Worm (Caenorhabditis elegans): ENCODE results near the gene mip-1.
"Not testable (repeated sequence)": the region's sequence is repeated elsewhere in the genome, so short reads cannot be mapped to it uniquely, and the experiment has no call there.

mip-1 gene

DNA sequence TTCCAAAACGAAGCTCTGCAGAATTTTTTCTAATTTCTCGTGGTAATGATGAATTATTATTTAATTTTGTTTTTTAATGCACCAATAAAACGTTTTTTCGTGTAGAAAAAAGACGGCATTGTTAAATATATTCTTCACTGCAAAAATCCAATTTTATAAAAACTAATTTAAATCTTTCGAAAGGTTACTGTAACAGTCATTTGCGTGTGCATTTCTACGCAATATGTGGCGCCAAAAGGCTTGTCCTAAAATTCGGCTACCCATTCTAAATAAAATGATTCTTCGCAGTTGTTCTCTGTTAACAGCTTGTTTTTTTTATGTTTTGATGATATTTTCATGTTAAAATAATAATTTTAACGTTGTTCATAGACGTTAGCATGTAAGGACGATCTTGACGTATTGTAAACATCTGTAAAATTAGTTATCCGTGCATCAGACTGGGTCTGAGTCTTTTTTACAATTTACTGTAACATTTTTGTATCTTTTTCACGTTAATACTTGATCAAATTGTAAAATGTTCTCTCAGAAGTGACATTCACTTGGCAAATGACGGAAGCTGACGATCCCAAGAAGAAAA lies at the start of gene mip-1:
Gene mip-1, plus strand, starts transcription at position 527 of the 577 bp plus-strand sequence.
- no peak for TF ChIP-seq unc-62 (GFP tag; optimal IDR thresholded peaks at IDR 0.05)

DNA sequence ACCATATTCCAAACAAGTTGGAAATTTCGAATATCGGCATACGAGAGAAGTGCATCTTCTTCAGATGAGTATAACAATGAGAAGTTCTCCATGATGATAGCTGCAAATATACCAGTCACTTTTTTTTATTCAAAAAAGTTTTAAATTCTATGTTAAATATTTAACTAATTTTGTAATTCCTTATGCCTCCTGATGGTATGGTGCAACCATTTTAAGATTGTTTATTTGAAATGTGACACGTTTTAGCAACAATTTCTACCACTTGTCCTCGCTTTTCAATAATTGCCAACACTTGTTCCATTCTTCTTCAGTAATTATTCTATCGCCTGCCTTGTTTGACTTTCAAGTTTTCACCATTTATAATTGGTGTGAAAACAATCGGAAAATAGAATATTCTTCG lies 47.0 kb upstream of the mip-1 start, which contains the start of gene F17C8.6:
Gene F17C8.6, minus strand, starts transcription at position 101 of the 400 bp plus-strand sequence.
- no peak for TF ChIP-seq unc-62 (GFP tag; optimal IDR thresholded peaks at IDR 0.05)

DNA sequence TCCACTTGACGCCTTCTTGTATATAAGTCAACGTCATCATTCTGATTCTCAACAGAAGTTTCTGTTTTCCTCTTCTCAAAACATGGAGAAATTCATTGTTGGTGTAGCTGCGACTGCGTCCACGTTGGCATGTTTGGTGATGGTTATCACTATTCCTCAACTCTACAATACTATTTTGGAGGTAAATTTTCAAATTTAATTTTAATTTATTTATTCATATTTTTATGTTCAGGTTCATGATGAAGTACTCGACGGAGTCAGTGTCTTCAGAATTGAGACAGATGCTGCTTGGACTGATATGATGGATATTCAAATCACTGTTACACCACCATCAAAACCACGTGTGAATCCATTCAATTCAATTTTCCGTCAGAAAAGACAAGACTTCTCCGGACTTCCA lies 44.8 kb upstream of the mip-1 start, which contains the start of gene col-89:
Gene col-89, plus strand, starts transcription at position 19 of the 400 bp plus-strand sequence.
- no peak for TF ChIP-seq unc-62 (GFP tag; optimal IDR thresholded peaks at IDR 0.05)

DNA sequence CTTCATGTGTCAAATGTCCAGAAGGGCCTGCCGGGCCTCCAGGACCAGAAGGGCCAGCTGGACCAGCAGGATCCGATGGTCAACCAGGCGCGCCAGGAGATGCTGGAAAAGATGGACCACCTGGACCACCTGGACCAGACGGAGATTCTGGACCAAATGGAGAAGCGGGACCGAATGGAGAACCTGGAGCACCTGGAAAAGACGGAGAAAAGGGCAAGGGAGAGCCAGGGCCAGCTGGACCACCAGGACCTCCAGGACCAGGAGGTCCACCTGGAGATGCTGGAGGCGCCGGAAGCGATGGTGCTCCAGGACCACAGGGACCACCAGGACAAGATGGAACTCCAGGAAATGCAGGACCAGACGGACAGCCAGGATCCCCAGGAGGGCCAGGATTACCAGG lies 44.2 kb upstream of the mip-1 start:
- no peak for TF ChIP-seq unc-62 (GFP tag; optimal IDR thresholded peaks at IDR 0.05)

DNA sequence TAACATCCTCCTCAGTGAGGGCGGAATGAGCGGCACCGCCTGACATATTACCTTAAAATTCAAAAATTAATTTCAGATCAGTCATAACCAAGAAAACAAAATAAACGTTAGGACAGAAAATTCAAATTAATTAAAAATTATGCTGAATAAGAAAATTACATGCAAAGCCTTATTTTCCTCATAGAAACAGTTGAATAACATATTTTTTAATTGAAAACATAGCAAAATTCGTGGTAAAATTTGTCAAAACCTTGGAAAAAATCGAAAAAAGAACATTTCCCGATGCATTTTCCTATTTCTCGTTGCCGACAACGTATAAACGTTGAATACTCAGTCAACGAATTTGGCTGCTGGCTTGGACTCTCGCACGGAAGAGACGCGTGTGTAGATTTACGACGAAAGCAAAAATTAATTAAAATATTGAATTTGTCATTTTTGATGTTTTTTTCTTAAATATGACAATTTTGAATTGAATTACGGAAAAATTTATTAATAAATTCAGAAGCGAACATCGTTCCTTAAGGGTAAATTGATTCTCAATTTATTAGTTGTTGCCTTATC lies 38.8 kb upstream of the mip-1 start, which contains the start of the genes rps-0 and rbg-3:
Gene rps-0, minus strand, starts transcription at position 51 of the 561 bp plus-strand sequence.
Gene rbg-3, plus strand, starts transcription at position 424 of the 561 bp plus-strand sequence.
- TF ChIP-seq unc-62 (GFP tag; optimal IDR thresholded peaks at IDR 0.05) = no peak

DNA sequence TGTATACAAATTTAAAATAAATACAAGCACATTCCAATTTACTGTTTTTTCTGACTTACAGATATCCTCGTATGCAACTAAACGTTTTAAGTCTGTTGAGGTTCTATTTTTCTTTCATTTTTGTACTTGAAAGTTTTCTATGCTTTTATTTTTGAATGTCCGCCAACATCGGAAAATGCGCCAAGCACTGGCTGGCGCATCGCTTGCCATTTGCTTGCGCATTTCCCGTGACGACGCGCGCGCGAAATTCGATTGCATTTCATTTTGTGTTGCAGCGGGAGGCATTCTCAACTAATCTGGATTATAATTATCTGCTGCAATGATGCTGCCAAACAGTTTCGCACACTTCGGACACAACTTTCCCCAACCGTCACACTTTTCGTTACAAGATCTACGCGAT lies 35.9 kb upstream of the mip-1 start, which contains the start of gene fbxl-2:
Gene fbxl-2, plus strand, starts transcription at position 278 of the 400 bp plus-strand sequence.
- no peak for TF ChIP-seq unc-62 (GFP tag; optimal IDR thresholded peaks at IDR 0.05)

DNA sequence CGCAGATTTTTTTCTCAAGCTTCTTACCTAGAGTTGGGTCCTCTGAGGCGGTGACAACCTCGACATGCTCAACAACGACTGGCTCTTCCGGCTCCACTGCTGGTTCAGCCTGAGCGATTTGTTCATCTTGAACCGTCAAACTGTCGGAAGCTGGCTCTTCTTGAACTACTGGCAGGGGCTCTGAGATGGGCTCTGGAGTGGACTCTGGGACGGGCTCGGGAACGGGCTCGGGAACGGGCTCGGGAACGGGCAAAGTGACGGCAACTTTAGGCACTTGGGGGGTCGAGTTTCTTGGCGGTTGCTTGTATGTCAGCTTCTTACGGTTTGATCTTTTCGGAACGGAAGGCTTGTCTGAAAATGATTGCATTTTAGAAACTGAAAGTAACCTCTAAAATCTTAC lies 30.0 kb upstream of the mip-1 start:
- no peak for TF ChIP-seq unc-62 (GFP tag; optimal IDR thresholded peaks at IDR 0.05)

DNA sequence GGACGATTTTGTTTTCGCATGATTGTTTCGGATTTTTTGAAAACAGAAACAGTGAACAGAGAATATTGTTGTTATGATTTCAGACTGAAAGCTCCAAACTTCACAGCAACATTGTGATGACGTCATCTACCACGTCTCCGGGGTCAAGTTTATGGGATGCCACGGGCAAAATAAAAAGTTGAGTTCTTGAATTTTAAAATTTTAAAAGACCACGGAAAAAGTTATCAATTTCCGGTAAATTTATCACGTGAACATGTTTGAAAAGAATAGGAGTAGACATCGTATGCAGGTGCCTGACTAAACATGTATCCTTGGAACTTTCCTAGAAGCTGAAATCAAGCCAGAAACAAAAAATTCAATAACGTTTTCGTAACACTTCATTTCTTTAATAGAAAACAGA lies 29.4 kb upstream of the mip-1 start, which contains the start of gene B0393.4:
Gene B0393.4, minus strand, starts transcription at position 101 of the 400 bp plus-strand sequence.
- TF ChIP-seq unc-62 (GFP tag; optimal IDR thresholded peaks at IDR 0.05) = no peak

DNA sequence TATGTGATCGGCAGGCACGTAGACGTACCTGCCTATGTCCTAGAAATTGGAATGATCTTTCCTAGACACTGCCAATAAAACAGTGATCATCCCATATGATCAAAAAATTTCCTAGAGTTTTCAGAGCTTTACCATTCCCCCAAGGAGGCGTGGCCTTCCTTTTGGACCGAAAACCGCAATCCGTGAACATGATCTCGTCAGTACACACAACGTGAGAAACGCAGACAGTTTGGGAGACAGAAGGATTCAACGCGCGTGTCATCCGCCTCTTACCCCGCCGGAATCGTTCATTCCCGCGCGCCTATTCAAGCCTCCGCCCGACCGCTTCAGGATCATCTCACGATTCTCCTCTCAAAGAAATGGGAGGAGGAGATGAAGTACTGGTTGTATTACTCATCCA lies 27.4 kb upstream of the mip-1 start, which contains the start of gene B0393.5:
Gene B0393.5, plus strand, starts transcription at position 301 of the 400 bp plus-strand sequence.
- TF ChIP-seq unc-62 (GFP tag; optimal IDR thresholded peaks at IDR 0.05) = no peak

DNA sequence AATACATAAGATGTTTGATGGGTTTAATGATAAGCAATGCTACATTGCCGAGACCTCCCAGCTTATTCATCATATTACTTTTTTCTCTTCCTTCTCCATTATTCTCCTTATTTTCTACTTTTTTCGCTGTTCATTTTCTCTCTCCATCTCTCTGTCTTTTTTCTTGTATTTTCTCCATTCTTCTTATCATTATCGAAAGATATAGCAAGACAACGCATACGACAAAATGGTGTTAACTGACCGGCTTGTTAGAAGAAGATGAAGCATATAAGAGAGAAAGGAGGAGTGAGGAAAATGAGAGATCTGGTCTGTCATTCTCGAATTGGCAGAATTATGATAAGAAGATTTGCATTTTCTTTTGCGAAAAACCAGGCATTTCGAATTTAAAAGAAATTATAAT lies 26.0 kb upstream of the mip-1 start:
- TF ChIP-seq unc-62 (GFP tag; optimal IDR thresholded peaks at IDR 0.05) = no peak

DNA sequence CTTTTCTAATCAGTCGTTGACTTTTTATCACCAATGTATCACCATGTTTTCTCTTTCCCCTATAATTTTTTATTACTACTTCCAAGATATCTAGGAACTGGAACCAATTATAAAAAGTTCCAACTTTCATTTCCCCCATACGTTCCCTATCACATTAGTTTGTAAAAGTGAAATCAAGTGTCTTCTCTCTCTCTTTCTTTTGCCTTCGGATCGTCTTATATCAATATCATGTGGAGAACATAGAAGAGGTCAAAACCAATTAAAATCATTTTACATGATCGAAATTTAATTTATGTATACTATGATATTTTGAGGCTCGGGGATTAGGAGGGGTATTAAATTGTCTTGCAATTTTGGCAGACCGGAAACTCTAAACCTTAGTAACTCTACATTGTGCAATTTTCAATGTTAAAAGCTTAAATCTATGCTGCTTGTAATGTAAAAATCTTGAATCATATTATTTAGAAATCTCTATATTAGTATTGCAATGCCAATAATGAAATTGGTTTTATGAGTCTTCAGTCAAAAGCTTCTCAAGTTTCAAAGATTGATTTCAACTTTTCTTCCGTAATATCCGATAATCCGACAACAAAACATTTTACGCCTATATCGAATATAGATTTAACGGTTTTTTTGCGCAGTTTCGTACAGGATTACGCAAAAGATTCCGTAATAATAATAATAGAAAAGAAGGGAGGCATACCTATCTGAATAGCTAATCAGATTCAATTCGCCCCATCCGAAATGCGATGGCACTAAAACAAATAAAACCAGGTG lies 24.8 kb upstream of the mip-1 start:
- TF ChIP-seq unc-62 (GFP tag; optimal IDR thresholded peaks at IDR 0.05) = no peak

DNA sequence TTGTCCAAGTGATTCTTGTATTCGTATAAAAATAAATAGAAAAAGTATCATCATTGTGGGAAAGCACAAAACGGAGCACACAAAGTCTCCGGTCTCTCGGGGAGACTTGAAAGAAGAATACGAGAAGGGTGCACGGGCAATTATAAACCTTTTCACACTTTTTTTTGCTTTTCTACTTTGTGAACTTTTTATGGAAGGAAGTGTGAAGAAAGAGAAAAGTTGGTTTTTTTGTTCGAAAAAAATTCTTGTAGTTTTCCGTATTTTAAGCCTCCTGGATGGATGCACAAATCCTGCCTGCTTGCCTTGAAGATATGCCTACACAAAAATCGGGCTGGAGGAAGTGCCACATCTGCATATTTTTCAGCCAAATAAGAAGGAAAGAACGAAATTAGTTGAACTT lies 14.9 kb upstream of the mip-1 start, which contains the start of gene B0393.7:
Gene B0393.7, minus strand, starts transcription at position 101 of the 400 bp plus-strand sequence.
- TF ChIP-seq unc-62 (GFP tag; optimal IDR thresholded peaks at IDR 0.05) = no peak

DNA sequence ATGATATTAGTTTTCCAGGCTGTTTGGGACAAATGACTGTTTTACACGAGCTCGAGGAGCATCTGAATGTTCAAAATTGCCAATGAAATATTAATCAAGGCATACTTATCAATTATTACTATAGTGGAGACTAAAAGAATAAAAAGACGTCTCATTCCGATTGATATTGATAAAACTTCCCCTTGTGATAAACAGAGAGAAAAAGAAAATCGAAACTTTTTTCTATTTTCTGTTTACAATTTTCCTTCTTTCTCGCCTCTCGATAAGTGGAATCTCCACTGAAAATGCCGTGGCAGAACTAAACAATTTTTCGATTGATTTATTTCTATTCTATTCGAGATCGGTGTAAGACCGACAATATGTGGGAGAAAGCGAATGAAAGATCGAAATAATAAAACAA lies 13.0 kb upstream of the mip-1 start, which contains the start of gene B0393.9:
Gene B0393.9, minus strand, starts transcription at position 303 of the 400 bp plus-strand sequence.
- no peak for TF ChIP-seq unc-62 (GFP tag; optimal IDR thresholded peaks at IDR 0.05)

DNA sequence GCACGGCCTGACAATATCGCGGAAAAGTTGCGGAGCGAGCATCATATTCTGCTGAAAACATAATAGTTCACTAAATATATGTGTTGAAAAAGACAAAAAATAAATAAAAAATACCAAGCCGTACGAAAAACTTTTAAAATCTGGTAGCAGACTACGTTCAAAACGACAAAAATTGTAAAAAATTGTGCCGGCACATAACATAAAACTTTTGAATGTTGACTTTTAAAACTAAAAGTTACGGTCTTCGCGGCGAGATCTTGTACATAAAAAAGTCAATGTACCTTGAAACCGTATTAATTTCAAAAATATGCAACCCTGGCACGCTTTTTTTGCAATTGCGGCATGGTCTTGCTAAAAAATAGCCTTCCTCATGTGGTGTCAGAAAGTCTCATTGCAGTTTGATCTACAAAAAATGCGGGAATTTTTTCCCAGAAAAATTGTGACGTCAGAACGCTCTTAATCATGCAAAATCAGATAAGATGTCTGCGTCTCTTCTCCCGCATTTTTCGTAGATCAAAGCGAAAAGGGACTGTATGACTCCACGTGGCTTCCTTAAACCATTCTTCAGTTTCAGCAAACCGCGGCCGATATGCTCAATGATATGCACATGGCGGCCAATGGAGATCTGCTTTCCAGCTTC lies 10.8 kb upstream of the mip-1 start, which contains the start of the genes gex-5 and C38D4.10:
Gene gex-5, minus strand, starts transcription at position 51 of the 640 bp plus-strand sequence.
Gene C38D4.10, plus strand, starts transcription at position 590 of the 640 bp plus-strand sequence.
- not testable (repeated sequence) for TF ChIP-seq unc-62 (GFP tag; optimal IDR thresholded peaks at IDR 0.05)

DNA sequence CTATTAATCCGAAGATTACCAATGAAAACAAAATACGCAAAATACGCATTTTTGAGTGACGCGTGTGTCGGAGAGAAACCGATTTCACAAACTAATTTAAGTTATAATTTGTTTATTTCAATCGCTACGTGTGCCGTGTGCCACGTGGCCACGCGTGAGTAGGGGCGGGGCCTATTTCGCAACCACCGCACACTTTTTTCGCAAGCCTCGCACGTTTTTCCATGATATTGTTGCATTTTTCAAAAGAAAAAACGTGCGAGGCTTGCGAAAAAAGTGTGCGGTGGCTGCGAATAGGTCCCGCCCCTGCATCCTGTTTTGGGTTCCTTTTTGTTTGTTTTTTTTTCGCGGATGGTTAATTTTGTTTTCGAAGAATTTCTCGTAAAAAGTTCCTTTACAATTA lies 7.8 kb upstream of the mip-1 start, which contains the start of gene enu-3.2:
Gene enu-3.2, minus strand, starts transcription at position 105 of the 400 bp plus-strand sequence.
- TF ChIP-seq unc-62 (GFP tag; optimal IDR thresholded peaks at IDR 0.05) = not testable (repeated sequence)
